Fruit fly (Drosophila melanogaster) ovary, adult (tissue): ENCODE results near the gene CG18094.
A peak's percentile ranks its signal among the peaks of the same experiment; 100 is the strongest.

Source experiments
- CG17801 ChIP-seq: fragments of 200-800 bp; optimal IDR thresholded peaks from 2 replicates; lab custom pipeline; 2019; ENCODE audit warnings: missing biosample characterization, mild to moderate bottlenecking, missing genetic modification characterization, moderate library complexity; ENCODE audit not compliant: partially characterized antibody

CG18094 gene

DNA sequence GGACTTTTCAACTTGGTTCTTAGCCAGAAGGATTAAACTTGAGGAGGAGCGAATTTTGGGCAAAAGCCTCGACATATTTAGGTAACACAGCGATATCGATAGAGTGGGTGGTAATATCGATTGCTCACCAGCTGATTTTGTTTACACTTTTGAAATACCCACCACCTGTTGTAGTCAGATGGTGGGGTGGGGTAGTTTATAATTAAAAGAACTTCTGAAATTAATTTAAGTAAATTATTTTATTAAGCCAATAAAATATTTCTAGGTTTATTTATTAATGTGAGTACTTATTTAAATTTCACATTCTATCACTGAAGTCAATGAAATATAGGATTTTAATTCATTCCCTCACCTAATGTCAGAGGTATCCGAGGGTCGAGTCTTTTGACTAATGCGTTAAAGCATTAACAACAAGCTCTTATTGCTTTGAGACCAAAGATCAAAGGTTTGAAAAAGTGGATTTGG lies at the start of gene CG18094, which contains the start of gene CG10194:
CG18094 (plus strand) TSS at position 266 of the 465 bp plus-strand sequence.
CG10194 (minus strand) TSS at position 108 of the 465 bp plus-strand sequence.
- peak; percentile 85 for TF ChIP-seq CG17801 (GFP tag; lab: Kevin White, UChicago)

DNA sequence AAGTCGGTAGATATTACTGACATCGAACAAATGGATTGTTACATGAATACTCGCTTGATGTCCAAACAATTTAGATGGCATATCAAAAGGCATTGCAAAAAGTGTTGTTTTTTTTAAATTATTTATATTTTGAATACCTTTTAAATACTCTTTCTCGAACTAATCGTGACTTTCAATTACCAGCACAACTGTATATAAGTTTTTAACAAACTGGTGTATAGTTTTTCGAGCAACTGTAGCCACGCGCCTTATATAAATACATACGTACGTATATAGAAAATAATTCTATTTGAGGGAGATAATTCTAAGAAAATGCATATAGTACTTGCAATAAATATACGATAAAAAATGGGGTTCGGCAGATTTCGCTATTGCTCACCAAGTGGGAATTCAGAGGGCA lies 49.8 kb upstream of the CG18094 start:
- no peak for TF ChIP-seq CG17801 (GFP tag; lab: Kevin White, UChicago)

DNA sequence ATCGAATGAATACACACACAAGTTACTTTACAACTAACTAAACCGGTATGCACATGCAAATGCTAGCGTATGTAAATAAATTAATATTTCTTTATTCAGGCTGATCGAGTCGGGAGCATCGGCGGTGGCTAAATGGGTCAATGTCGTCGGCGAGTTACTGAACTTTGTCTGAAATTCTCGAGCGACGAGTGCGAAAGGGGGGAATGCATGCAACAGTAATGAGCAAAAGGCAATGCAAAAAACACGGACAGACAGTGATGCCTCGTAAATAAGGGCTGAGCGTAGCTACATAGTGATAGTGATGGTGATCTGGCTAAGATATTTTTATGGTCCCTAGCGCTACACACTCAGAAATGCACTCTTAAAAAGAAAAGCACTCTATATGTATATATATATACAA lies 49.3 kb upstream of the CG18094 start:
- TF ChIP-seq CG17801 (GFP tag; lab: Kevin White, UChicago), result no peak

DNA sequence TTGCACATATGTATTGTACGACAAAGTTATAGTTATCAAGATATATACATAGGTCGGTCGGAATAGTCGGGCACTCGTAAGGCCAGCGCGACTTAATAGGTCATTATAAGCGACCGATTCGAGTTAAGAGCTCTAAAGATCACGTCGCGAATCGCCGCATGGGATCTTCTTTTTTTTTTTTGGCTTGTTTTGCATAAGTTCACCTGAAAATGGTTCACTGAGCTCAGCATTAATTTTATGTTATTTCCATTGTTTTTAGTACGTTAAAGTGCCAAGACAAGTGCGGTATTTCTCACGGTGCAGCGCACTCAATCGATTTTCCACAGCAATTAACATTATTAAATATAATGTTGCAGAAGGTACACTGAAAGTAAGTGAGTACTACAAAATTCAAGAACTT lies 48.7 kb upstream of the CG18094 start:
- no peak for TF ChIP-seq CG17801 (GFP tag; lab: Kevin White, UChicago)

DNA sequence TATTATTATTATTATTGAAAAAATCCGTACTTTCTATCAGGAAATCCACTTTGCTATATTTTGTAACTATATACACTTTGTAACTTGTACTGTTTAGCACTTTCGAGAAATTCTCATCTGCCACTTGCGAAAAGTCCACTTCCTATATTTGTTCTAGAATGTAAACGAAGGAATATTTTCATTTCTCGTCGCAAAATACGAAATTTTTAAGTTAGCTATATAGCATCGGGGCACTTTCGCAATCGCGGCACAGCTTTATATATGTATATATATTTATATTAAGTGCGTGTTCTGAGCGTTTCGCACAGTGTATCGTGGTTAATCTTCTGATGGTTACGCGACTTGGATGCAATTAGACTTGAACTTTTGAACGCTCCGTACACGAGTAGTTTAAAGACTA lies 48.3 kb upstream of the CG18094 start, which contains the start of gene RanGAP:
RanGAP (plus strand) TSS at position 169 of the 400 bp plus-strand sequence.
- no peak for TF ChIP-seq CG17801 (GFP tag; lab: Kevin White, UChicago)

DNA sequence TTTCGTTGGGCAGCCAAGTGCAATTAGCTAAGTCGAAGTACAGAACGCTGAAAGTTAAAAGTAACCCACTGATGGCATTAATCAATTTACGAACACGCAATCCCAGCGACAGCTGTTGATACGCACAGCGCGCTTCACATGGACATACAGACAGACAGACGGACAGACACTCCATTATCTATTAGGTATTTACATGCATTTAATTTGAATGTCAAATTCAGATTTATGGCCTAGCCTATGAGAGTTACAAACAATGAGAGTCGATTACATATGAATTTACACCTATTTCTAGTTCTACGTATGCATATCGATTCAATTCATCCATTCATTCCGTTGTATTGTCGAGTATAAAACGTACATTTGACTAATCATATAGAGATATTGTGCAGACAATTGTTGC lies 47.4 kb upstream of the CG18094 start, which contains the start of gene CG10237:
CG10237 (minus strand) TSS at position 101 of the 400 bp plus-strand sequence.
- TF ChIP-seq CG17801 (GFP tag; lab: Kevin White, UChicago), result no peak

DNA sequence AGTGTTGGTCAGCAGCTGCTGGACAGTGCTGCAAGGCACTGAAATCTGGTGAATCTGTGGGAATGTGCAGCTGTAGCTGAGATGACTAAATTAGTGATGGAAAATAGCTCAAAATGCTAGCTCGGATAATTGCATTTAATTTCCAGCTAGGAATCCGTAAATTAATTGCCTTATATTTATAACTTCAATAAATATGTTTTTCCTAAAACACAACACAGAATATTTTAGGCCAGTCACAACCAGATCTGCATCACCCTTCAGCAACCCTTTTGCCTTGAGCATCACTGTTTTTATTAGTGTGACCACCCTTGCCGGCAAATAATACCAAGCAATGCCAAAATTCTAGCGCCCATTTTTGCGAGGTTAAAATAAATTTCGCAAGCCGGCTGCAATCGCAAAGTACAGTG lies 45.3 kb upstream of the CG18094 start, which contains the start of gene Hs2st:
Hs2st (minus strand) TSS at position 17 of the 407 bp plus-strand sequence.
- peak; percentile 89 for TF ChIP-seq CG17801 (GFP tag; lab: Kevin White, UChicago)

DNA sequence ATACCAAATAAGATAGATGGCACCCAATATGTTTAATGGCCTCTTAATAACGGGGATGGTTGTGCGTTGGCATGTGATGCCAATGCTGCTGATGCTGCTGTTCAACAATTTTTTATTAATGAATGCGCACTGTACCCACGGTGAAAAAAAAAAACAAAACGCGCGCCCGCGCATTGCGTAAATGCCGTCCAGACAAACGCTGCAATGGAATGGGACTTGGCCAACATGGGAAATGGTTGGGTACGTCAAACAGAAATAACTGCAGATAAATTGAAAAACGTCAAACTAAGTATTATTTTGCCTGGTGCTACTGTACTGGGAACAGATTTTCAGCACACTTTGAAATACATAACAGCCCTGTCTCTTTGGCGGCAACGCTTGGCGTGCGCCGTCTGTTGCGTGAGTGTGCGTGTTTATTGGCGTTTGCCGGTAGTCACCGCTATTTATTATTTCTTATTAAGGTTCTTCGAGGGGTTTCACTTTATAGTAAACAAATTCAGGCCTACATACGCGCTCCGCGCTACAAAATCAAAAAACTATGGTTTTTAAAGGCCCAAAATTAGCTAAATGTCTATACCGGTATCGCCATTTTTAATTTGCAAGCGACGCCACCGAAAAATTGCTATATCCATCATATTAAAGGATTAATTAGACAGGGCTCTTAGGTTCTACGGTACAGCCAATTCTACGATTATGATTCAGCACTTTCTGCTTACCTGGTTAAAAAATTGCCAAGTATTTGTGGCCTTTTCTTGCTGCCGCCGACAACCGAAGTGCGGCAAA lies 37.3 kb upstream of the CG18094 start:
- no peak for TF ChIP-seq CG17801 (GFP tag; lab: Kevin White, UChicago)

DNA sequence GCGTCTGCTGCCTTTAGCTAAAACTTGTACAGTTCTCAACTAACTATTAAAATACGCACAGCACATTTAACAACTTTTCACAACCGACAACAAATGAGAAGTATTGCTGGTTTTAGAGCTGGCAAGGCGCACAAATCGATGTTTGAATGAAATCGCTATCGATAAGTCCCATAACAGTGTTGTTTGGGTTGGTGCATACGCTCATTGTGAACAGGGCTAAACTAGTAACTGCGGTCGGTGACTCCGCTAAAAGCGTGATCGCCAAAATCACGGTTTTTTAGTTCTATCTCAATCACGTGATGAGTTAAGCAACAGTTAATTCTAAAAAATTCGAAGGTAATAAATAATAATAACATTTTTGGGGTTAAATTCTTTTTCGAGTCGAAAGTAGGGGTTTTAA lies 36.7 kb upstream of the CG18094 start, which contains the start of gene Top2:
Top2 (minus strand) TSS at position 110 of the 400 bp plus-strand sequence.
- TF ChIP-seq CG17801 (GFP tag; lab: Kevin White, UChicago), result peak; percentile 3

DNA sequence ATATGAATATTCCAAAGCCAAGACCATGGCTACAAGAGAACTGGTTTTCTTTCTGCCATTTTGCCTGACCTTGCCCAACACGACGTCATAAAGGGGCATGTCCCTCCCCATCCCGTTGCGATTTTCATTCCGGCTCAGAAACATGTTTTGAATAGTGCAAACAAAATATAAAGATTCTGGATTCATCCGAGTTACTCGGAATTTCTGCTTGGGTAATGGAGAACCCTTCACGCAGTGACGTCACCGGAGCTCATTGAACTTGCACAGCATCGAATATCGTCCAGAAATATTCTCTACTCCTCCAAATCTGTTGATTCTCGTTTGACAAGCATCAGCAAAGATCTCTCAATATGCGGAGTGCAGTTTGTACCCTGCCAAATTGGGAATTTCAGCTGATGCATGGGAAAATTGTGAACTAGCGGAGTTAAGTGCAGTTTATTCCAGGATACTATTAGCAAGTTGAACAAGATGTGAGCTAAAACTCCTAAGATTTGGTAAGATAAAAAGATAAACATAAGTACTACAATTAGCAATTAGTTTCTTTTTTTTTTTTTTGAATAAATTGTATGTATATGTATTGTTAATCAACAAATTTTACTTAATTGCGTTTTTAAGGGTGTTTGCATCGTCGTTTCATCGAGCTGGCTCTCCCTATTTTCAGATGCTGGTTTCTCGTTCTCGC lies 35.9 kb upstream of the CG18094 start, which contains the start of gene CG10026:
CG10026 (plus strand) TSS at position 187 of the 682 bp plus-strand sequence.
- TF ChIP-seq CG17801 (GFP tag; lab: Kevin White, UChicago), result no peak

DNA sequence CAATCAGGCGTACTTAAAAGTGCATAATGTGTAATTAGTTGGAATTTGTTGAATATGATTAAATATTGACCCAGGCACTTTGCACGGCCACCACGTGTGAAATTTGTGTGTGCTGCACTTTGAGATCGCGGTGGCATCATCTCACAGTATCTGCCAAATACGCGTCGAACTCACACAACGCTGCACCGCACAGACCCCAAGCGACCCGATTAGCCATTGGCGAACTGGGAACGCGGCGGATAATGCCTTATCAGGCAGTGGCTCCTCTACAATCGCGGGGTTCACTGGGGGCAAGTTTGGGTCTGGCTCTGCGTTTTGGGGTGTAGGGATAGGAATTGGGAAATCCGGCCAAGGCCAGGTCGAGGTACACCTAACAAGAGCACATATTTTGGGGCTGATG lies 34.9 kb upstream of the CG18094 start:
- no peak for TF ChIP-seq CG17801 (GFP tag; lab: Kevin White, UChicago)

DNA sequence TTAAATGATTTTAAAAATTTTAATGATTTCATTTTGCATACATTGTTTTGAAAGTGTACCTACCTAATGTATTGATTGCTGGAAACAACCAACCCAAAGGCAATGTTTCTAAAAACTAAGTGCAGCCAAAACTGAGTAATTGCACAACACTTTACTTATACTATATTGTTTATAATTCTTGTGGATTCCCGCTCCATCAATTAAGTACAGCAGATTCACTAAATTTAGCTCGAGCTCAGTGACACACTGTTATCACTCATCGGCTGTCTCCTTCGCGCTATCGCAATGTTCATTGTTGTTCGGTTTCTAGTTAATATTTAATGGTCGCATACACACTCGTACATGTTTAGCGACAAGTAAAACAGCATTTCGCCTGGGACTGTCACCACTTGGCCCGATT lies 34.3 kb upstream of the CG18094 start:
- no peak for TF ChIP-seq CG17801 (GFP tag; lab: Kevin White, UChicago)

DNA sequence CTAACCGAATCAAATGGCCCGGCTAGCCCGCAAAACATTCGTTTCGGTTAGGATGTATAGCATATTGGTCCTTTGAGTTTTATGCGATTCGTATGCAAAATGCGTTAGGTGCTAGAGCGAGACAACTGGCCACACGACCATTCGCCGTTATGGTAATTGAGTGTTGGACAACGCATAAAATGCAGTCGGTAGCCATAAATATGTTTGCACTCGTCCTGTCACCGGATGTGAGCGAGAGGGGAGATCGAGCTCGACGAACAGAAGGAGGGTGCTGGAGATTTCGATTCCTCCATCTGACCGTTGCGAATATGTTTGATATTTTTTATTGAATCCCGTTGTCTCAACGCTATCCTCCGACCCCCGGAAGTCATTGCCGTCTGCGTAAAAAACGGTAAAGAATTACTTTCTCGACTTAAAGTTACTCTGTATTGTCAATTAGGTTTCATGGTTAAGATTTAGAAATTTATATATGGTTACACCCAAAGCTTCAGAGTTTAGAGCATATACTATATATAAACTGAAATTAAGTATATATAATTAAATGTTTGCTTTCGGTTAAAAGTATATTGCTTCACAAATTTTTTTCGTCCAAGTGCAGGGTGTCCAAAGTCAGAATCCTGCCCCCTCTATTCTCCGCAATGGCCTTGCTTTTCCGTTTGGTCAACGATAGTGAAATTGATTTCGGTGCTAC lies 32.0 kb upstream of the CG18094 start:
- TF ChIP-seq CG17801 (GFP tag; lab: Kevin White, UChicago), result no peak

DNA sequence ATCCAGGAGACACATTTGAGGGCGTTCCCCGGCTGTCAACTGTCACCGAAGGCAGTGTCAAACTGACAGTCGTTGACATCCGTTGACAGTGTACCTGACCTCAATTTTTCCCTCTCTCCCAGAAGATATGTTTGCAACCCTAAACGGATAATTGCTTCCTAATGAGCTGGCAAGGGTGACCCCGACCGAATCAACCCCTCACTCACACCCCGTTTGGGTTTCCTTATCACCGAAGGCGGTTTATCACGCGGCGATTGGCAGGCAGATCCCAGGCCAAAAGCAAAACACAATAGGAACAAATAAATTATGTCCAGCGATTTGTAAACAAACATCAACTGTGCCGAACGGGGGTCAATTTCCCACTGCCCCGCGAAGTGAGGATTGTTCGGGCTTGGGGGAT lies 30.7 kb upstream of the CG18094 start:
- no peak for TF ChIP-seq CG17801 (GFP tag; lab: Kevin White, UChicago)

DNA sequence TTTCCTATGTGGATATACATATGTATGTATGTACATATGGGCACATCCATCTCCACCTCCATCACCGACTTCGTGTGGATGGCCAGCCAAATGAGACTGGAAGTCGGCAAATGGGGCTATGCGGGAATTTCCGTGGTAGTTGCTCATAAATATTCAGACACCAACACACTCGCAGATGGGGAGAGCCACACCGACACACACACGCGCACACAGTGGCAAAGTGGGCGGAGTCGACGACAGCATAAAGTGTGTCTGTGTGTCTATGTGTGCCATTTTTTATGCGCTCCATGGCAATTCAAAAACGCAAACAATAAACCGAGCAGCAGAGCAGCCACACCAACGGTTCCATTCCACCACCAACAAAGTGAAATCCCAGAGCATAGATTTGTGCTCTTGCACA lies 27.2 kb upstream of the CG18094 start:
- no peak for TF ChIP-seq CG17801 (GFP tag; lab: Kevin White, UChicago)
